Worm (Caenorhabditis elegans): Measurements from ENCODE around the gene T04G9.6.

The T04G9.6 gene

DNA sequence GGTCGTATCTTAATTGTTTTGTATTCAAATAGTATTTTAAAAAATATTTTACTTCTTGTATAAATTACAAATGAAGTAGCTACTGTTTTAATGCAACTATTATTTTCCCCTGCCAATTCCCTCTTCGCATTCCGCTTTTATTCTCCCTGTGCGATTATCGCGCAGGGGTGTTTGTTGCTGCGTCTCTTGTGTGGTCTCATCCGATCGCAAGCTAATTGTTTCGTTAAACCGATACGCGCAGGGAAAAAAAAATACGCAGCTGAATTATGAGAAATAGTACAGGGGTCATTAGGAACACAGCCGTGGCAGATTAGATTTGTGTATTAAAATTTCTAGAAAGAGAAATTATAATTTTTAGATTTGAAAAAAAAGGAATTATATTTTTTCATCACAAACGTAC lies 21.8 kb upstream of the T04G9.6 start (continued):
- peak; percentile 95 for TF ChIP-seq ceh-34 (tag; optimal IDR thresholded peaks at IDR 0.05)
- TF ChIP-seq hlh-30 (tag; optimal IDR thresholded peaks at IDR 0.05; ENCODE audit: insufficient read depth): peak; percentile 72
- TF ChIP-seq ceh-9 (tag; optimal IDR thresholded peaks at IDR 0.05): no peak
- TF ChIP-seq pax-1 (tag; optimal IDR thresholded peaks at IDR 0.05): peak; percentile 96
- peak; percentile 41 for TF ChIP-seq gmeb-2 (tag; optimal IDR thresholded peaks at IDR 0.05)
- TF ChIP-seq pag-3 (tag; optimal IDR thresholded peaks at IDR 0.05; ENCODE audit: borderline replicate concordance): no peak
- peak; percentile 66 for TF ChIP-seq unc-3 (GFP tag; conservative IDR thresholded peaks at IDR 0.05)
- peak; percentile 74 for TF ChIP-seq unc-3 (tag; optimal IDR thresholded peaks at IDR 0.05)
- TF ChIP-seq fkh-6 (tag; optimal IDR thresholded peaks at IDR 0.05): peak; percentile 18
- peak; percentile 80 for TF ChIP-seq pros-1 (tag; optimal IDR thresholded peaks at IDR 0.05)
- TF ChIP-seq nhr-232 (tag; optimal IDR thresholded peaks at IDR 0.05): no peak
- no peak for TF ChIP-seq npax-4 (tag; optimal IDR thresholded peaks at IDR 0.05)
- TF ChIP-seq odd-2 (tag; optimal IDR thresholded peaks at IDR 0.05): no peak
- TF ChIP-seq lin-11 (tag; optimal IDR thresholded peaks at IDR 0.05): peak; percentile 8
- TF ChIP-seq dve-1 (tag; optimal IDR thresholded peaks at IDR 0.05): peak; percentile 96
- TF ChIP-seq dmd-4 (tag; optimal IDR thresholded peaks at IDR 0.05; ENCODE audit: borderline replicate concordance): peak; percentile 57
- peak; percentile 86 for TF ChIP-seq ztf-16 (tag; optimal IDR thresholded peaks at IDR 0.05)
- TF ChIP-seq hlh-8 (tag; optimal IDR thresholded peaks at IDR 0.05): peak; percentile 67
- TF ChIP-seq ttx-3 (tag; optimal IDR thresholded peaks at IDR 0.05): peak; percentile 67
- peak; percentile 49 for TF ChIP-seq sox-4 (tag; optimal IDR thresholded peaks at IDR 0.05)
- peak; percentile 100 for TF ChIP-seq sdc-2 (tag; optimal IDR thresholded peaks at IDR 0.05)
- peak; percentile 55 for TF ChIP-seq unc-55 (GFP tag; optimal IDR thresholded peaks at IDR 0.05)
- peak; percentile 80 for TF ChIP-seq syd-9 (tag; optimal IDR thresholded peaks at IDR 0.05)
- peak; percentile 84 for TF ChIP-seq K09A11.1 (tag; optimal IDR thresholded peaks at IDR 0.05; ENCODE audit: insufficient read depth)
- peak; percentile 36 for TF ChIP-seq fax-1 (tag; optimal IDR thresholded peaks at IDR 0.05)
- peak; percentile 74 for TF ChIP-seq sox-2 (GFP tag; IDR thresholded peaks at IDR 0.05)
- TF ChIP-seq Y22D7AL.16 (tag; optimal IDR thresholded peaks at IDR 0.05): no peak
- TF ChIP-seq C38D4.7 (GFP tag; optimal IDR thresholded peaks at IDR 0.05): no peak
- peak; percentile 97 for TF ChIP-seq ceh-18 (tag; optimal IDR thresholded peaks at IDR 0.05)
- TF ChIP-seq hlh-6 (tag; optimal IDR thresholded peaks at IDR 0.05): no peak
- TF ChIP-seq madf-2 (tag; optimal IDR thresholded peaks at IDR 0.05): peak; percentile 46
- TF ChIP-seq nfya-1 (tag; optimal IDR thresholded peaks at IDR 0.05): peak; percentile 95
- TF ChIP-seq ceh-45 (GFP tag; IDR thresholded peaks at IDR 0.05): peak; percentile 74; the same call in 1 of the 2 replicates
- TF ChIP-seq lim-6 (tag; optimal IDR thresholded peaks at IDR 0.05): no peak
- TF ChIP-seq ceh-30 (tag; optimal IDR thresholded peaks at IDR 0.05): peak; percentile 82
- TF ChIP-seq che-1 (tag; optimal IDR thresholded peaks at IDR 0.05): no peak
- TF ChIP-seq unc-42 (tag; optimal IDR thresholded peaks at IDR 0.05): peak; percentile 96
- peak; percentile 54 for TF ChIP-seq tbx-7 (tag; optimal IDR thresholded peaks at IDR 0.05)
- peak; percentile 64 for TF ChIP-seq pha-2 (tag; optimal IDR thresholded peaks at IDR 0.05)
- TF ChIP-seq eyg-1 (tag; optimal IDR thresholded peaks at IDR 0.05): peak; percentile 75
- TF ChIP-seq unc-86 (tag; optimal IDR thresholded peaks at IDR 0.05): peak; percentile 92
- TF ChIP-seq fkh-10 (GFP tag; optimal IDR thresholded peaks at IDR 0.05): peak; percentile 26
- TF ChIP-seq mec-3 (tag; optimal IDR thresholded peaks at IDR 0.05; ENCODE audit: borderline replicate concordance): no peak
- peak; percentile 19 for TF ChIP-seq T23F11.4 (GFP tag; optimal IDR thresholded peaks at IDR 0.05)
- peak; percentile 75 for TF ChIP-seq ceh-48 (tag; optimal IDR thresholded peaks at IDR 0.05)
- TF ChIP-seq ceh-14 (tag; optimal IDR thresholded peaks at IDR 0.05): peak; percentile 71
- no peak for TF ChIP-seq ceh-22 (tag; optimal IDR thresholded peaks at IDR 0.05)
- TF ChIP-seq ahr-1 (tag; optimal IDR thresholded peaks at IDR 0.05): peak; percentile 68
- peak; percentile 79 for TF ChIP-seq pqm-1 (tag; optimal IDR thresholded peaks at IDR 0.05)
- peak; percentile 95 for TF ChIP-seq tbx-2 (tag; optimal IDR thresholded peaks at IDR 0.05)
- peak; percentile 37 for TF ChIP-seq hlh-13 (GFP tag; optimal IDR thresholded peaks at IDR 0.05)
